Worm (Caenorhabditis elegans): Measurements from ENCODE around the gene aipr-1.

DNA sequence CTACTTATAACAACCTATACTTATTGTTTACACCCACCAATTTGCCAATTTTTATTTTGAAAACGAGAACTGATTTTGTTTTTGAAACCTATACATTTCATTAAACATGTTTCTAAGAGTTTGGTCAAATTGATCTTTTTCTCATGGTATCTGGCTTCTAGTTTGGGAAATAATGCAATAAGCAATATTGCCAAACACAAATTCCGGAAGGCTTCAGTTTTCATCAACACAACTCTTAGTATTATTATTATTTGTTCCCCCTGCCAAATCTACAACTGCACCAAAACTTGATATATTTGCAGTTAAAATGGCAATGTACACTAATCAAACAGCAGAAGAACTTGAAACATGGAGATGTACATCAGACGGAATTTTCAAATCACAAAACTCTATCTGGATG lies 25.3 kb downstream of the aipr-1 start, which contains the start of gene sra-27:
- TF ChIP-seq pha-4 (tag; optimal IDR thresholded peaks at IDR 0.05) (no peak), B0019.2 (GFP tag; conservative IDR thresholded peaks at IDR 0.05) (no peak), snpc-3.4 (tag; optimal IDR thresholded peaks at IDR 0.05) (no peak)

Data from whole organism, young adult.